Fruit fly (Drosophila melanogaster) whole organism, wandering third instar larva: ENCODE measurements around the gene Cpr64Ab.

Source experiments
- Abd-B ChIP-seq: fragments of >200 bp; optimal IDR thresholded peaks from 2 replicates; lab custom pipeline; 2017; ENCODE audit warnings: missing biosample characterization, missing genetic modification characterization
- OdsH ChIP-seq: fragments of 200-800 bp; sonication (Bioruptor generic); optimal IDR thresholded peaks from 2 replicates; lab custom pipeline; 2016; ENCODE audit warnings: missing biosample characterization, mild to moderate bottlenecking, missing genetic modification characterization
- usp ChIP-seq: fragments of >200 bp; optimal IDR thresholded peaks from 2 replicates; lab custom pipeline; 2017; ENCODE audit warnings: missing biosample characterization, missing genetic modification characterization

DNA sequence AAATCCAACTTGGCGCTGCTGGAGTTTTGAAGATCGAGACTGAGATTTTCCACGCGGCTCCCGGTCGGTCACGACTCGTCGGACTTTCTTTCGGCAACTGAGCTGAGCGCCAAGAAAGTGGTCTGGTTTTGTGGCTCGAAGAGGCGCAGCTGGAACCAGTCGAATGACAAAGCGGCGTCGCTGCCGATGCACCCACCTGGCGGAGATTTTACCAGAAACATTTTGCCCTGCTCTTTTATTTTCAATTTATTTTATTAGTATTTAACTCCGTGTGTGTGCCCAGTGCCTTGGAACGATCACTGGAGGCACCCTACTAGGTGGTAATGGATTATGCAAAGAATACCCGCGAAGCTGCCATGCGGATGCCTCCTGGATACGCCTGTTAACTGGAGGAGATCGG, 7.1 kb downstream of the Cpr64Ab start, which contains the start of gene CG15005:
- TF ChIP-seq usp (GFP tag; lab: Kevin White, UChicago), result no peak
- no peak for TF ChIP-seq Abd-B (GFP tag; lab: Kevin White, UChicago)
- no peak for TF ChIP-seq OdsH (GFP tag; lab: Kevin White, UChicago)
